Worm (Caenorhabditis elegans) whole organism, L3 larva: ENCODE results near the gene C38C3.6.

Source experiments
- R02D3.7 ChIP-seq: fragments of 150-350 bp; optimal IDR thresholded peaks from 2 replicates; lab custom pipeline; 2014; ENCODE audit warnings: missing biosample characterization, missing genetic modification characterization
- ama-1 ChIP-seq: fragments of 150-350 bp; optimal IDR thresholded peaks from 2 replicates; lab custom pipeline; 2018
- ceh-16 ChIP-seq: sonication (generic microtip); optimal IDR thresholded peaks from 2 replicates; lab custom pipeline; 2017; ENCODE audit warnings: missing biosample characterization, missing genetic modification characterization
- ceh-28 ChIP-seq: fragments of 150-350 bp; optimal IDR thresholded peaks from 2 replicates; lab custom pipeline; 2014; ENCODE audit warnings: missing biosample characterization, missing genetic modification reagents, missing genetic modification characterization
- ceh-9 ChIP-seq: sonication (generic microtip); optimal IDR thresholded peaks from 2 replicates; lab custom pipeline; 2018; ENCODE audit warnings: missing biosample characterization, missing genetic modification characterization
- egl-27 ChIP-seq: sonication (generic microtip); optimal IDR thresholded peaks from 4 replicates; lab custom pipeline; 2017; ENCODE audit warnings: missing biosample characterization, missing genetic modification reagents, missing genetic modification characterization
- elt-2 ChIP-seq: sonication (generic microtip); optimal IDR thresholded peaks from 2 replicates; lab custom pipeline; 2016; ENCODE audit warnings: missing genetic modification reagents, mild to moderate bottlenecking, missing genetic modification characterization, missing compliant biosample characterization
- elt-3 ChIP-seq, 3 experiments: fragments of 150-350 bp in 1 of 3; sonication (generic microtip) in 2 of 3; optimal IDR thresholded peaks; 2 replicates in 2 of 3; 4 replicates in 1 of 3; lab custom pipeline; 2014 to 2017; ENCODE audit warnings: missing biosample characterization in 3 of 3, missing genetic modification characterization in 3 of 3
- eor-1 ChIP-seq, 2 experiments: fragments of 150-350 bp; optimal IDR thresholded peaks; 2 replicates each; lab custom pipeline; 2014 to 2018; ENCODE audit warnings: missing biosample characterization in 2 of 2, missing genetic modification characterization in 2 of 2
- fkh-2 ChIP-seq: fragments of 150-350 bp; optimal IDR thresholded peaks from 2 replicates; lab custom pipeline; 2014; ENCODE audit warnings: missing biosample characterization, missing genetic modification reagents, missing genetic modification characterization
- fos-1 ChIP-seq: fragments of 150-350 bp; optimal IDR thresholded peaks from 2 replicates; lab custom pipeline; 2014; ENCODE audit warnings: missing biosample characterization, missing genetic modification characterization
- hmg-11 ChIP-seq: sonication (generic microtip); optimal IDR thresholded peaks from 2 replicates; lab custom pipeline; 2016; ENCODE audit warnings: missing genetic modification characterization, missing compliant biosample characterization
- jun-1 ChIP-seq: fragments of 150-350 bp; optimal IDR thresholded peaks from 2 replicates; lab custom pipeline; 2014; ENCODE audit warnings: missing biosample characterization, missing genetic modification reagents, missing genetic modification characterization
- lin-39 ChIP-seq: fragments of 150-350 bp; optimal IDR thresholded peaks from 2 replicates; lab custom pipeline; 2018; ENCODE audit warnings: missing biosample characterization, missing genetic modification reagents, missing genetic modification characterization
- lsy-12 ChIP-seq: sonication (generic microtip); optimal IDR thresholded peaks from 2 replicates; lab custom pipeline; 2016; ENCODE audit warnings: mild to moderate bottlenecking, missing genetic modification characterization, missing compliant biosample characterization
- mdl-1 ChIP-seq: fragments of 150-350 bp; optimal IDR thresholded peaks from 2 replicates; lab custom pipeline; 2014; ENCODE audit warnings: missing biosample characterization, missing genetic modification characterization
- mml-1 ChIP-seq: fragments of 150-350 bp; sonication (generic microtip); optimal IDR thresholded peaks from 3 replicates; lab custom pipeline; 2014; ENCODE audit warnings: missing biosample characterization, missing genetic modification characterization
- nfya-1 ChIP-seq: sonication (generic microtip); optimal IDR thresholded peaks from 2 replicates; lab custom pipeline; 2017; ENCODE audit warnings: missing genetic modification characterization, mild to moderate bottlenecking, missing compliant biosample characterization, antibody characterized with exemption, moderate library complexity; ENCODE audit not compliant: insufficient read depth
- nhr-11 ChIP-seq: fragments of 150-350 bp; optimal IDR thresholded peaks from 2 replicates; lab custom pipeline; 2014; ENCODE audit warnings: missing biosample characterization, missing genetic modification characterization
- nhr-12 ChIP-seq: fragments of 150-350 bp; optimal IDR thresholded peaks from 2 replicates; lab custom pipeline; 2014; ENCODE audit warnings: missing biosample characterization, missing genetic modification characterization
- nhr-23 ChIP-seq: fragments of 150-350 bp; optimal IDR thresholded peaks from 2 replicates; lab custom pipeline; 2014; ENCODE audit warnings: missing biosample characterization, missing genetic modification reagents, missing genetic modification characterization
- nhr-237 ChIP-seq: fragments of 150-350 bp; optimal IDR thresholded peaks from 2 replicates; lab custom pipeline; 2014; ENCODE audit warnings: missing biosample characterization, missing genetic modification characterization
- nhr-28 ChIP-seq: fragments of 150-350 bp; optimal IDR thresholded peaks from 2 replicates; lab custom pipeline; 2014; ENCODE audit warnings: missing biosample characterization, missing genetic modification characterization
- nhr-43 ChIP-seq: sonication (generic microtip); optimal IDR thresholded peaks from 2 replicates; lab custom pipeline; 2016; ENCODE audit warnings: mild to moderate bottlenecking, missing genetic modification characterization, missing compliant biosample characterization; ENCODE audit not compliant: poor library complexity, severe bottlenecking
- nhr-67 ChIP-seq: fragments of 150-350 bp; optimal IDR thresholded peaks from 2 replicates; lab custom pipeline; 2014; ENCODE audit warnings: missing biosample characterization, missing genetic modification characterization
- nhr-77 ChIP-seq: fragments of 150-350 bp; optimal IDR thresholded peaks from 2 replicates; lab custom pipeline; 2014; ENCODE audit warnings: missing biosample characterization, missing genetic modification characterization
- pha-4 ChIP-seq: fragments of 150-350 bp; optimal IDR thresholded peaks from 2 replicates; lab custom pipeline; 2014; ENCODE audit warnings: missing biosample characterization, missing genetic modification reagents, missing genetic modification characterization
- pqm-1 ChIP-seq: fragments of 150-350 bp; optimal IDR thresholded peaks from 2 replicates; lab custom pipeline; 2017; ENCODE audit warnings: missing biosample characterization, missing genetic modification characterization, inconsistent platforms
- sea-2 ChIP-seq: fragments of 150-350 bp; sonication (generic microtip); optimal IDR thresholded peaks from 4 replicates; lab custom pipeline; 2014; ENCODE audit warnings: missing biosample characterization, missing genetic modification reagents, missing genetic modification characterization
- skn-1 ChIP-seq: fragments of 150-350 bp; optimal IDR thresholded peaks from 2 replicates; lab custom pipeline; 2014; ENCODE audit warnings: missing biosample characterization, missing genetic modification characterization
- snpc-4 ChIP-seq: fragments of 150-350 bp; optimal IDR thresholded peaks from 2 replicates; lab custom pipeline; 2014; ENCODE audit warnings: missing biosample characterization, missing genetic modification characterization
- tbx-2 ChIP-seq: sonication (generic microtip); optimal IDR thresholded peaks from 2 replicates; lab custom pipeline; 2016; ENCODE audit warnings: mild to moderate bottlenecking, missing genetic modification characterization, missing compliant biosample characterization
- unc-39 ChIP-seq: sonication (generic microtip); optimal IDR thresholded peaks from 4 replicates; lab custom pipeline; 2017; ENCODE audit warnings: missing biosample characterization, missing genetic modification characterization
- unc-62 ChIP-seq: fragments of 150-350 bp; sonication (generic microtip); optimal IDR thresholded peaks from 4 replicates; lab custom pipeline; 2014; ENCODE audit warnings: missing biosample characterization, missing genetic modification reagents, missing genetic modification characterization

The C38C3.6 gene

DNA sequence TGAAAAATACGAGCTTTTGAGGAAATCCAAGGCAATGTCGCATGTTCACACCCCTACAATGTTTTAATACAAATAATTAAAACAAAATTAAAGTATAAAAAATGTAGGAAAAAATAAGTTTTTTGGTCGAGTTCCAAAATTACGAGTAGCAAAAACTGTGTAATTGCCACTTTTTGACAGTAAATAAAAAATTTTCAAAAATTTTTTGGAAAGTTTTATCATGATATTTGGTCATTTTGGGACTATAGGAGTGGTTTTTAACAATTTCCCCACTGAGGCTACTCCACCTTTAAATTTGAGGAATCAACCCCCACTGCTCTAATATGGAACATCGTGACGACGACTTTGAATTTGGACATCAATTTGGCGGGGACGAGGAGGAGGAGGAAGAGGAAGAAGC is 24.0 kb downstream of the C38C3.6 start, which contains the start of gene gid-8:
Gene gid-8, plus strand, starts transcription at position 301 of the 400 bp plus-strand sequence.
- TF ChIP-seq ama-1 (lab: Kevin White, UChicago) (no peak), nhr-77 (no peak), ceh-16 (tag; lab: Kevin White, UChicago) (no peak), skn-1 (tag; lab: Kevin White, UChicago) (no peak), hmg-11 (tag; lab: Kevin White, UChicago) (no peak), nhr-12 (no peak), nhr-43 (no peak)
- TF ChIP-seq, all 47 proteins: peak for 0

DNA sequence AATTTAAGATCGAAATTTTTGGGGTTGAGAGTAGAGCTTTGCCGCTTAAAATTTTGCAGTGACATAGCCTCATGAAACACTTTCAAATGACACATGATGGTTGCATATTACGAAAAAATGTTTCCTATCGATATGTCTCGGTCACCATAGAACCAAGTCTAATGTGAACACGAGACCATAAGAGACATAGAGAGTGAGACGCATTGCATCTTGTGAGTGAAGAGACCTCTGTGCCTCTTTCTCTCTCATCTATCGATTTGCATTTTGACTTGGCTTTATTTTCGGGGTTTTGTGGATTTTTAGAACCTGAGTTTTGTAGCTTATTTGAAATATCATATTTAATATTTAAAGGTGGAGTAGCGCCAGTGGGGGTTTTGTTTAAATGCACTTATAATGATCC is 24.5 kb downstream of the C38C3.6 start:
- TF ChIP-seq fkh-2 (tag; lab: Kevin White, UChicago), result no peak
- TF ChIP-seq elt-2 (tag; lab: Kevin White, UChicago), result peak; percentile 29
- TF ChIP-seq R02D3.7 (tag; lab: Kevin White, UChicago), result no peak
- peak; percentile 41 for TF ChIP-seq hmg-11 (tag; lab: Kevin White, UChicago)
- no peak for TF ChIP-seq nhr-12
- peak; percentile 28 for TF ChIP-seq pha-4 (tag; lab: Kevin White, UChicago)
- no peak for TF ChIP-seq skn-1 (tag; lab: Kevin White, UChicago)
- no peak for TF ChIP-seq lin-39
- TF ChIP-seq unc-39 (tag; lab: Kevin White, UChicago), result no peak
- no peak for TF ChIP-seq eor-1 (tag; optimal IDR thresholded peaks at IDR 0.05; lab: Kevin White, UChicago)
- TF ChIP-seq mdl-1 (tag; lab: Kevin White, UChicago), result no peak
- TF ChIP-seq jun-1 (tag; lab: Kevin White, UChicago), result no peak
- TF ChIP-seq ceh-9, result no peak
- no peak for TF ChIP-seq sea-2 (GFP tag; lab: Kevin White, UChicago)
- TF ChIP-seq ceh-28 (tag; lab: Kevin White, UChicago), result peak; percentile 28
- no peak for TF ChIP-seq lsy-12 (tag; lab: Kevin White, UChicago)
- TF ChIP-seq nhr-67 (tag; lab: Kevin White, UChicago), result no peak
- no peak for TF ChIP-seq nhr-11 (tag; lab: Kevin White, UChicago)
- no peak for TF ChIP-seq nhr-77
- no peak for TF ChIP-seq egl-27 (tag; lab: Kevin White, UChicago)
- TF ChIP-seq elt-3 (tag; optimal IDR thresholded peaks at IDR 0.05; lab: Kevin White, UChicago), result no peak
- TF ChIP-seq nhr-43, result no peak
- no peak for TF ChIP-seq nhr-237 (tag; lab: Kevin White, UChicago)
- no peak for TF ChIP-seq unc-62 (GFP tag; lab: Kevin White, UChicago)
- no peak for TF ChIP-seq nhr-23 (tag; lab: Kevin White, UChicago)
- peak; percentile 47 for TF ChIP-seq nfya-1 (tag; lab: Kevin White, UChicago)
- no peak for TF ChIP-seq ama-1 (lab: Kevin White, UChicago)

DNA sequence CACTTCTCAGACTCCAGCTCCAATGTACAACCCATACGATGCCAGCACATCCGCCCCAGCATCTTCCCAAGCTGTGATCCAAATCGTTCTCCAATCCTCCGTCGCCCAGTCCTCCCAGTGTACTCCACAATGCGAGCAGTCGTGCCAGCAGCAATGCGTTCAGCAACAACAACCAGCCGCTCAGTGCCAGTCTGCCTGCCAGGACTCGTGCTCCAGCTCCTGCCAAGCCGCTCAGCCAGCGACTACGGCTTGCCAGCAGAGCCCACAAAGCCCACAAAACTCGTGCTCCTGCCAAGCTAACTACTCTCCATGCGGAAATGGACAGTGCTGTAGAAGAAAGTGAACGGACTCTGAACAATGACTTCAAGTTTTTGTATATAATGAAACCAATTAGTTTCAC is 25.5 kb downstream of the C38C3.6 start:
- no peak for TF ChIP-seq ceh-28 (tag; lab: Kevin White, UChicago)

DNA sequence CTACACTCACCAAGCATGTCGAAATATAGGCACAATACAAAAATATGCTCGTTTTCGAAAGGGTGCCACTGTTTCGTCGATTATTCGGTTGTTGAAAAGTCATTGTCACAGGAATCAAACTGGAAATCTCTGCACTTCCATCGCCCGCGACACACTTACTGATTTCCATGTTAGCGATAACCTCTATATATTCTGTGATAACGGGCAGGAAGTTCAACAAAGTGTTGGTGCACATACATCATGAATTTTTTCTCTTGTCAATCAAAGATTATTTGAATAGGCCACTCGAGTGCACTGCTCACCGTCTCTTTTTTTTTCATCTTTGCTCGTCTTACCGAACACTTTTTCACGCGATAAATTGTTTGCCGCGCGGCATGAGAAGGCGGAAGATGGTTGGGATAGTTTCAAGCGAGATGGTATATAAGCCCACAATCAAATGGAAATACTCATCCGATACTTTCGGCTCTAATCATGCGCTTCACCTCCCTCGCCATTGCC is 26.8 kb downstream of the C38C3.6 start, which contains the start of the genes fpn-1.2 and pqn-54:
Gene fpn-1.2, minus strand, starts transcription at position 157 of the 498 bp plus-strand sequence.
Gene pqn-54, plus strand, starts transcription at position 448 of the 498 bp plus-strand sequence.
- TF ChIP-seq ama-1 (lab: Kevin White, UChicago) (no peak), unc-39 (tag; lab: Kevin White, UChicago) (no peak), elt-2 (tag; lab: Kevin White, UChicago) (peak; percentile 53), pqm-1 (peak; percentile 20), nhr-28 (tag; lab: Kevin White, UChicago) (no peak)

DNA sequence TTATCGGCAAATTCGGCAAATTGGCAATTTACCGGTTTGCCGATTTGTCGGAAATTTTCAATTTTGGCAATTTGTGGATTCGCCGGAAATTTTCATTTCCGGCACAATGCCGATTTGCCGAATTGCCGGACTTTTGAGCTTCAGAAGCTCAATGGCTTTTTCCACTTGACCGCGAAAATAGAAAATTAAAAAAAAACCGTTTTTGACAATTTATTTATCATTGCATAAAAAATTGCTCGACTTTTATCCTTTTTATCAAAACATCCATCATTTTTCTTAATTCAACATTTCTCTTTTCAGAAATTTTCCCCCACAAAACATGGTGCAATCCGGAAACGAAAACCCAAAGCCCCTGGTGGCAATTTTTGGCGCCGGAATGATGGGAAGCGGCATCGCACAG is 31.3 kb downstream of the C38C3.6 start, which contains the start of gene hacd-1:
Gene hacd-1, plus strand, starts transcription at position 301 of the 400 bp plus-strand sequence.
- no peak for TF ChIP-seq lin-39
- no peak for TF ChIP-seq hmg-11 (tag; lab: Kevin White, UChicago)
- TF ChIP-seq sea-2 (GFP tag; lab: Kevin White, UChicago), result no peak
- no peak for TF ChIP-seq ama-1 (lab: Kevin White, UChicago)
- no peak for TF ChIP-seq nhr-28 (tag; lab: Kevin White, UChicago)
- TF ChIP-seq snpc-4 (tag; lab: Kevin White, UChicago), result no peak
- no peak for TF ChIP-seq tbx-2
- TF ChIP-seq fos-1 (tag; lab: Kevin White, UChicago), result no peak
- TF ChIP-seq jun-1 (tag; lab: Kevin White, UChicago), result no peak
- TF ChIP-seq mml-1, result no peak
- no peak for TF ChIP-seq unc-39 (tag; lab: Kevin White, UChicago)
- TF ChIP-seq mdl-1 (tag; lab: Kevin White, UChicago), result no peak
- no peak for TF ChIP-seq ceh-16 (tag; lab: Kevin White, UChicago)
